Fruit fly (Drosophila melanogaster) whole organism, adult: ENCODE data around the gene Tsp29Fa.
A peak's percentile ranks its signal among the peaks of the same experiment; 100 is the strongest.

Experiments
- CG11617 ChIP-seq: fragments of 200-800 bp; sonication (Bioruptor generic); optimal IDR thresholded peaks from 2 replicates; lab custom pipeline; 2017; ENCODE audit warnings: mild to moderate bottlenecking, missing biosample characterization, missing genetic modification reagents, missing genetic modification characterization
- CG12768 ChIP-seq: fragments of 200-800 bp; sonication (Bioruptor generic); optimal IDR thresholded peaks from 2 replicates; lab custom pipeline; 2017; ENCODE audit warnings: missing biosample characterization, missing genetic modification characterization, mild to moderate bottlenecking, moderate library complexity, missing genetic modification reagents
- CG14711 ChIP-seq: fragments of 200-800 bp; sonication (Bioruptor generic); optimal IDR thresholded peaks from 2 replicates; lab custom pipeline; 2018; ENCODE audit warnings: missing biosample characterization, mild to moderate bottlenecking, missing genetic modification characterization, moderate library complexity
- CG1620 ChIP-seq: fragments of 200-800 bp; sonication (Bioruptor generic); optimal IDR thresholded peaks from 2 replicates; lab custom pipeline; 2016; ENCODE audit warnings: missing biosample characterization, missing genetic modification characterization
- CG33017 ChIP-seq: fragments of 200-800 bp; sonication (Bioruptor generic); optimal IDR thresholded peaks from 2 replicates; lab custom pipeline; 2018; ENCODE audit warnings: missing biosample characterization, mild to moderate bottlenecking, missing genetic modification characterization, moderate library complexity
- CG5204 ChIP-seq: fragments of 200-800 bp; sonication (Bioruptor generic); optimal IDR thresholded peaks from 2 replicates; lab custom pipeline; 2016; ENCODE audit warnings: missing biosample characterization, missing genetic modification characterization
- CG7045 ChIP-seq: fragments of 200-800 bp; sonication (Bioruptor generic); optimal IDR thresholded peaks from 2 replicates; lab custom pipeline; 2017; ENCODE audit warnings: missing biosample characterization, mild to moderate bottlenecking, missing genetic modification characterization
- CG7101 ChIP-seq: fragments of 200-800 bp; sonication (Bioruptor generic); optimal IDR thresholded peaks from 2 replicates; lab custom pipeline; 2018; ENCODE audit warnings: missing biosample characterization, mild to moderate bottlenecking, missing genetic modification characterization, moderate library complexity
- Clk ChIP-seq: fragments of 200-800 bp; sonication (Bioruptor generic); optimal IDR thresholded peaks from 2 replicates; lab custom pipeline; 2017; ENCODE audit warnings: missing biosample characterization, missing genetic modification characterization
- Crg-1 ChIP-seq: fragments of 200-800 bp; sonication (Bioruptor generic); optimal IDR thresholded peaks from 2 replicates; lab custom pipeline; 2016; ENCODE audit warnings: missing biosample characterization, missing genetic modification characterization
- Hr96 ChIP-seq: fragments of 200-800 bp; sonication (Bioruptor generic); optimal IDR thresholded peaks from 2 replicates; lab custom pipeline; 2016; ENCODE audit warnings: missing biosample characterization, missing genetic modification characterization
- Mnt ChIP-seq: fragments of 200-800 bp; sonication (Bioruptor generic); optimal IDR thresholded peaks from 2 replicates; lab custom pipeline; 2016; ENCODE audit warnings: missing biosample characterization, mild to moderate bottlenecking, missing genetic modification characterization
- bab1 ChIP-seq: fragments of 200-800 bp; sonication (Bioruptor generic); optimal IDR thresholded peaks from 3 replicates; lab custom pipeline; 2019; ENCODE audit warnings: missing biosample characterization, mild to moderate bottlenecking, missing genetic modification characterization, moderate library complexity
- cic ChIP-seq: fragments of 200-800 bp; sonication (Bioruptor generic); optimal IDR thresholded peaks from 2 replicates; lab custom pipeline; 2017; ENCODE audit warnings: missing biosample characterization, mild to moderate bottlenecking, missing genetic modification characterization, moderate library complexity
- cnc ChIP-seq, 2 experiments: fragments of >200 bp; optimal IDR thresholded peaks; 2 replicates each; lab custom pipeline; 2017
- kay ChIP-seq: fragments of 200-800 bp; sonication (Bioruptor generic); peaks from one replicate; lab custom pipeline; 2016; ENCODE audit warnings: missing biosample characterization, missing genetic modification characterization, borderline replicate concordance
- ovo ChIP-seq: fragments of 200-800 bp; sonication (Bioruptor generic); optimal IDR thresholded peaks from 2 replicates; lab custom pipeline; 2016; ENCODE audit warnings: missing biosample characterization, missing genetic modification characterization
- pad ChIP-seq: fragments of 200-800 bp; sonication (Bioruptor generic); optimal IDR thresholded peaks from 3 replicates; lab custom pipeline; 2017; ENCODE audit warnings: missing biosample characterization, missing genetic modification characterization, mild to moderate bottlenecking, moderate library complexity, missing genetic modification reagents
- tj ChIP-seq: fragments of 200-800 bp; sonication (Bioruptor generic); optimal IDR thresholded peaks from 3 replicates; lab custom pipeline; 2017; ENCODE audit warnings: missing biosample characterization, mild to moderate bottlenecking, missing genetic modification characterization, moderate library complexity
- toe ChIP-seq: fragments of 200-800 bp; sonication (Bioruptor generic); optimal IDR thresholded peaks from 2 replicates; lab custom pipeline; 2016; ENCODE audit warnings: missing biosample characterization, missing genetic modification characterization

Tsp29Fa gene

dm6 chr2L:8967235-8967634, 33.5 kb downstream of the Tsp29Fa start, which contains the start of gene CG18088:
TSS of gene CG18088 (plus strand) at chr2L:8967535.
- TF ChIP-seq CG33017 (tag; lab: Kevin White, UChicago) (no peak), cic (no peak), CG12768 (no peak), ovo (GFP tag; lab: Kevin White, UChicago) (no peak), cnc (optimal IDR thresholded peaks at IDR 0.05; lab: Kevin White, UChicago) (no peak), Hr96 (GFP tag; lab: Kevin White, UChicago) (no peak), tj (GFP tag; lab: Kevin White, UChicago) (no peak), toe (GFP tag; lab: Kevin White, UChicago) (no peak), kay (GFP tag; lab: Kevin White, UChicago) (no peak), Clk (GFP tag; lab: Kevin White, UChicago) (no peak)

- TF ChIP-seq bab1 (GFP tag; lab: Kevin White, UChicago) (no peak), Clk (GFP tag; lab: Kevin White, UChicago) (no peak), CG1620 (GFP tag; lab: Kevin White, UChicago) (no peak), CG33017 (tag; lab: Kevin White, UChicago) (no peak), kay (GFP tag; lab: Kevin White, UChicago) (no peak), Crg-1 (GFP tag; lab: Kevin White, UChicago) (no peak)
These were observed 39.1 kb downstream of the Tsp29Fa start for dm6 chr2L:8972905-8973304.

DNA sequence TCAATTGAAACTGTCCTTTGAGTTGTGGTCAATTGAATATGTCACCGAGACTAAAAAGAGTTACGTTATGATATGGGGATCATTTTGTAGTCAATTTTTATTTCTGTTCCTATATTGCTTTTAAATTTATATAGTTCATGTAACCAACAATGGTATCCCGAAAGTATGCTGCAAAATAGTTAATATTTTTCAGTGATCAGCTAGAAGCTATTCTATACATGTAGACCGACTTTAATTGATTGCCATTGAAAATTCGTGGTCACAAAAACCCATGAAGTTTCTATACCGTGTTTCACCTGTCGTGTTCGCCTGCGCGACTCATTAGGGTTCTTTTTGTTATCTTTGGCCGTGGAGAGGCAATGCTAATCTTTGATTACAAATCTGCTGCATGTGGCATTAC, 40.7 kb downstream of the Tsp29Fa start:
- TF ChIP-seq pad (GFP tag; lab: Kevin White, UChicago) = no peak
- no peak for TF ChIP-seq Mnt (GFP tag; lab: Kevin White, UChicago)
- no peak for TF ChIP-seq cnc (optimal IDR thresholded peaks at IDR 0.05; lab: Kevin White, UChicago)
- no peak for TF ChIP-seq CG7045
- TF ChIP-seq toe (GFP tag; lab: Kevin White, UChicago) = no peak
- TF ChIP-seq CG12768 = no peak
- TF ChIP-seq ovo (GFP tag; lab: Kevin White, UChicago) = no peak
- no peak for TF ChIP-seq CG11617
- TF ChIP-seq Crg-1 (GFP tag; lab: Kevin White, UChicago) = no peak
- TF ChIP-seq CG14711 (tag; lab: Kevin White, UChicago) = no peak
- TF ChIP-seq kay (GFP tag; lab: Kevin White, UChicago) = no peak
- TF ChIP-seq CG5204 = no peak

- no peak for TF ChIP-seq CG5204
- no peak for TF ChIP-seq CG14711 (tag; lab: Kevin White, UChicago)
These were observed 41.6 kb downstream of the Tsp29Fa start, which contains the start of gene CG9541 for dm6 chr2L:8975328-8975727. TSS of gene CG9541 (minus strand) at chr2L:8975428.

- TF ChIP-seq kay (GFP tag; lab: Kevin White, UChicago) (peak; percentile 69), CG1620 (GFP tag; lab: Kevin White, UChicago) (no peak)
These were observed 46.6 kb downstream of the Tsp29Fa start, which contains the start of gene CG18662 for dm6 chr2L:8980359-8980758. TSS of gene CG18662 (plus strand) at chr2L:8980659.

dm6 chr2L:8982584-8983302, 49.0 kb downstream of the Tsp29Fa start:
- TF ChIP-seq CG14711 (tag; lab: Kevin White, UChicago) (no peak), bab1 (GFP tag; lab: Kevin White, UChicago) (no peak), Clk (GFP tag; lab: Kevin White, UChicago) (no peak), toe (GFP tag; lab: Kevin White, UChicago) (no peak), CG33017 (tag; lab: Kevin White, UChicago) (no peak), Mnt (GFP tag; lab: Kevin White, UChicago) (no peak), Crg-1 (GFP tag; lab: Kevin White, UChicago) (no peak), pad (GFP tag; lab: Kevin White, UChicago) (no peak), CG11617 (no peak), CG1620 (GFP tag; lab: Kevin White, UChicago) (no peak), cnc (optimal IDR thresholded peaks at IDR 0.05; lab: Kevin White, UChicago) (no peak), ovo (GFP tag; lab: Kevin White, UChicago) (no peak), CG7045 (no peak), cic (no peak), tj (GFP tag; lab: Kevin White, UChicago) (no peak), CG12768 (no peak), Hr96 (GFP tag; lab: Kevin White, UChicago) (no peak), CG7101 (no peak)

- TF ChIP-seq CG1620 (GFP tag; lab: Kevin White, UChicago) = peak; percentile 46
- peak; percentile 84 for TF ChIP-seq CG7101
- TF ChIP-seq CG14711 (tag; lab: Kevin White, UChicago) = peak; percentile 79
- TF ChIP-seq bab1 (GFP tag; lab: Kevin White, UChicago) = peak; percentile 89
- peak; percentile 52 for TF ChIP-seq CG7045
- peak; percentile 57 for TF ChIP-seq tj (GFP tag; lab: Kevin White, UChicago)
- no peak for TF ChIP-seq cic
- no peak for TF ChIP-seq Hr96 (GFP tag; lab: Kevin White, UChicago)
- TF ChIP-seq Crg-1 (GFP tag; lab: Kevin White, UChicago) = peak; percentile 63
- TF ChIP-seq toe (GFP tag; lab: Kevin White, UChicago) = no peak
- TF ChIP-seq CG33017 (tag; lab: Kevin White, UChicago) = peak; percentile 63
- TF ChIP-seq pad (GFP tag; lab: Kevin White, UChicago) = peak; percentile 42
- peak; percentile 31 for TF ChIP-seq CG12768
- peak; percentile 53 for TF ChIP-seq CG5204
- peak; percentile 73 for TF ChIP-seq ovo (GFP tag; lab: Kevin White, UChicago)
- TF ChIP-seq Mnt (GFP tag; lab: Kevin White, UChicago) = peak; percentile 54
- no peak for TF ChIP-seq Clk (GFP tag; lab: Kevin White, UChicago)
- TF ChIP-seq CG11617 = peak; percentile 64
- TF ChIP-seq kay (GFP tag; lab: Kevin White, UChicago) = no peak
- no peak for TF ChIP-seq cnc (optimal IDR thresholded peaks at IDR 0.05; lab: Kevin White, UChicago)
These were observed 51.0 kb downstream of the Tsp29Fa start, which contains the start of gene CG13101 for dm6 chr2L:8984614-8985318. TSS of gene CG13101 (minus strand) at chr2L:8984872.
